Worm (Caenorhabditis elegans) whole organism, late embryonic: ENCODE results near the gene lsd-1.

Experiments
- elt-4 ChIP-seq: sonication (generic microtip); optimal IDR thresholded peaks from 2 replicates; lab custom pipeline; 2016; ENCODE audit warnings: missing genetic modification characterization, missing compliant biosample characterization
- pha-4 ChIP-seq: fragments of 150-350 bp; optimal IDR thresholded peaks from 2 replicates; lab custom pipeline; 2018; ENCODE audit warnings: missing biosample characterization, missing genetic modification reagents, missing genetic modification characterization

DNA sequence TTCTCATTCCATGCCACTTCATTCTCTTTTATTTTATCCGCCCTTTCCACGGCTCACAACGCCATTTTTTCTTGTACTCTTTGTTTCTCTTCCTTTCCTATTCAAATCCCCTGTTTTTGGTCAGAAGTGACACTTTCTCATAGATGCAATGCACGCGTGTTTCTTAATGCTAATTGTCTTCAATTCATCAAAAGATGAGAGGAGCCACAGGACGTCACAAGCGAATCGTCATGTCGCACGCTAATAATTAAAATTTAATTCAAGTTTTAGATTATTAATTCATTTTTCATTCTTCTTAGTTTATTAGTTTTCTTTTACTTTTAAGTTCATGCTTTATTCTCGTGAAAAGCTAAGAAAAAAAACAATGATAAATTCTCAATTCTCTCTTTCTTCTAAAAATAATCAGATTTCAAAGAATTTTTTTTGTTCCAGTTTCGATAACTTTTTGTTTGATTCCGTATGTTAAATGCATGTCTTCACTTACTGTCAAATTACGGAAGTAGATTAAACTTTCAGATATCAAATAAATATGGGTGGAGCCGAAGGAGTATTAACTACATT, 27.8 kb upstream of the lsd-1 start, which contains the start of gene Y62H9A.14:
- TF ChIP-seq elt-4 (tag; lab: Kevin White, UChicago) (no peak), pha-4 (tag; lab: Kevin White, UChicago) (no peak)
